Worm (Caenorhabditis elegans) whole organism, young adult: ENCODE measurements around the gene clec-64.
A peak's percentile ranks its signal among the peaks of the same experiment; 100 is the strongest.

Experiments
- B0035.1 ChIP-seq: sonication (generic microtip); optimal IDR thresholded peaks from 2 replicates; lab custom pipeline; 2016; ENCODE audit warnings: missing genetic modification characterization, mild to moderate bottlenecking, missing compliant biosample characterization, missing genotype, missing genetic modification reagents
- F22D6.2 ChIP-seq: sonication (generic microtip); optimal IDR thresholded peaks from 2 replicates; lab custom pipeline; 2016; ENCODE audit warnings: mild to moderate bottlenecking, missing genetic modification characterization, missing compliant biosample characterization
- F23B12.7 ChIP-seq: sonication (generic microtip); optimal IDR thresholded peaks from 2 replicates; lab custom pipeline; 2017; ENCODE audit warnings: missing genetic modification characterization, mild to moderate bottlenecking, missing compliant biosample characterization, antibody characterized with exemption, moderate library complexity; ENCODE audit not compliant: insufficient read depth
- F33H1.4 ChIP-seq: fragments of 200-800 bp; sonication (Bioruptor generic); IDR thresholded peaks from 2 replicates; pipeline ENCODE4 v1.3.6; 2022; ENCODE audit warnings: missing genetic modification reagents, missing genetic modification characterization, missing compliant biosample characterization
- F55B11.4 ChIP-seq: sonication (generic microtip); optimal IDR thresholded peaks from 2 replicates; lab custom pipeline; 2016; ENCODE audit warnings: missing compliant biosample characterization, missing genetic modification characterization, borderline replicate concordance; ENCODE audit not compliant: insufficient read depth
- F57C9.4 ChIP-seq: sonication (generic microtip); optimal IDR thresholded peaks from 2 replicates; lab custom pipeline; 2017; ENCODE audit warnings: mild to moderate bottlenecking, missing genetic modification characterization, missing compliant biosample characterization
- K11D2.4 ChIP-seq: fragments of 200-800 bp; sonication (Bioruptor generic); IDR thresholded peaks from 2 replicates; pipeline ENCODE4 v1.3.6; 2022; ENCODE audit warnings: missing genetic modification reagents, missing genetic modification characterization, missing compliant biosample characterization
- Y56A3A.18 ChIP-seq: fragments of 200-800 bp; sonication (Bioruptor generic); IDR thresholded peaks from 2 replicates; pipeline ENCODE4 v1.3.6; 2022; ENCODE audit warnings: missing genetic modification reagents, missing genetic modification characterization, missing compliant biosample characterization
- Y67H2A.10 ChIP-seq: fragments of 200-800 bp; sonication (Bioruptor generic); conservative IDR thresholded peaks from 2 replicates; pipeline ENCODE4 v1.3.6; 2022; ENCODE audit warnings: missing genetic modification reagents, missing genetic modification characterization, missing compliant biosample characterization
- akir-1 ChIP-seq: fragments of 200-800 bp; sonication (Bioruptor generic); optimal IDR thresholded peaks from 2 replicates; lab custom pipeline; 2018; ENCODE audit warnings: mild to moderate bottlenecking, missing genetic modification characterization, moderate library complexity, missing compliant biosample characterization
- athp-1 ChIP-seq: sonication (generic microtip); optimal IDR thresholded peaks from 2 replicates; lab custom pipeline; 2017; ENCODE audit warnings: mild to moderate bottlenecking, missing genetic modification characterization, missing compliant biosample characterization
- attf-6 ChIP-seq: fragments of 200-800 bp; sonication (Bioruptor generic); IDR thresholded peaks from 2 replicates; pipeline ENCODE4 v1.3.6; 2022; ENCODE audit warnings: missing genetic modification reagents, missing genetic modification characterization, missing compliant biosample characterization
- bed-2 ChIP-seq: fragments of 200-800 bp; sonication (Bioruptor generic); IDR thresholded peaks from 2 replicates; pipeline ENCODE4 v1.3.6; 2022; ENCODE audit warnings: missing genetic modification reagents, missing genetic modification characterization, missing compliant biosample characterization
- ceh-100 ChIP-seq: fragments of 200-800 bp; sonication (Bioruptor generic); IDR thresholded peaks from 2 replicates; pipeline ENCODE4 v1.3.6; 2022; ENCODE audit warnings: missing genetic modification reagents, missing genetic modification characterization, missing compliant biosample characterization
- ceh-27 ChIP-seq: fragments of 200-800 bp; sonication (Bioruptor generic); optimal IDR thresholded peaks from 2 replicates; lab custom pipeline; 2018; ENCODE audit warnings: mild to moderate bottlenecking, missing genetic modification characterization, moderate library complexity, missing compliant biosample characterization
- ceh-58 ChIP-seq: fragments of 200-800 bp; sonication (Bioruptor generic); IDR thresholded peaks from 2 replicates; pipeline ENCODE4 v1.3.6; 2022; ENCODE audit warnings: missing genetic modification characterization, missing compliant biosample characterization
- ceh-79 ChIP-seq: sonication (generic microtip); optimal IDR thresholded peaks from 2 replicates; lab custom pipeline; 2017; ENCODE audit warnings: mild to moderate bottlenecking, missing genetic modification characterization, missing compliant biosample characterization
- chd-7 ChIP-seq: sonication (generic microtip); optimal IDR thresholded peaks from 2 replicates; lab custom pipeline; 2016; ENCODE audit warnings: mild to moderate bottlenecking, missing genetic modification characterization, moderate library complexity, missing compliant biosample characterization
- dpff-1 ChIP-seq: sonication (generic microtip); optimal IDR thresholded peaks from 2 replicates; lab custom pipeline; 2017; ENCODE audit warnings: mild to moderate bottlenecking, missing genetic modification characterization, missing compliant biosample characterization
- ets-4 ChIP-seq: fragments of 200-800 bp; sonication (Bioruptor generic); optimal IDR thresholded peaks from 2 replicates; lab custom pipeline; 2018; ENCODE audit warnings: mild to moderate bottlenecking, missing genetic modification characterization, missing compliant biosample characterization
- fkh-3 ChIP-seq: sonication (generic microtip); optimal IDR thresholded peaks from 2 replicates; lab custom pipeline; 2016; ENCODE audit warnings: mild to moderate bottlenecking, missing genetic modification characterization, missing compliant biosample characterization
- gei-17 ChIP-seq: fragments of 200-800 bp; sonication (Bioruptor generic); optimal IDR thresholded peaks from 2 replicates; lab custom pipeline; 2018; ENCODE audit warnings: mild to moderate bottlenecking, missing genetic modification characterization, missing compliant biosample characterization
- him-1 ChIP-seq: sonication (generic microtip); optimal IDR thresholded peaks from 2 replicates; lab custom pipeline; 2016; ENCODE audit warnings: missing genotype, missing genetic modification reagents, missing genetic modification characterization, missing compliant biosample characterization
- let-526 ChIP-seq: fragments of 200-800 bp; sonication (Bioruptor generic); IDR thresholded peaks from 2 replicates; pipeline ENCODE4 v1.3.6; 2022; ENCODE audit warnings: missing genetic modification reagents, missing genetic modification characterization, missing compliant biosample characterization
- let-607 ChIP-seq, 2 experiments: fragments of 200-800 bp in 1 of 2; sonication (Bioruptor generic) in 1 of 2; sonication (generic microtip) in 1 of 2; optimal IDR thresholded peaks; 2 replicates each; lab custom pipeline; 2016 to 2018; ENCODE audit warnings: mild to moderate bottlenecking in 2 of 2, missing compliant biosample characterization in 2 of 2, missing genetic modification characterization in 2 of 2, moderate library complexity in 2 of 2, missing genotype in 1 of 2
- lin-40 ChIP-seq: sonication (generic microtip); optimal IDR thresholded peaks from 2 replicates; lab custom pipeline; 2016; ENCODE audit warnings: missing genetic modification characterization, mild to moderate bottlenecking, missing compliant biosample characterization, missing genotype, missing genetic modification reagents
- lin-54 ChIP-seq: fragments of 200-800 bp; sonication (Bioruptor generic); optimal IDR thresholded peaks from 2 replicates; lab custom pipeline; 2018; ENCODE audit warnings: mild to moderate bottlenecking, missing genetic modification characterization, missing compliant biosample characterization
- lir-1 ChIP-seq: fragments of 200-800 bp; sonication (Bioruptor generic); conservative IDR thresholded peaks from 2 replicates; pipeline ENCODE4 v1.3.6; 2022; ENCODE audit warnings: missing genetic modification reagents, missing genetic modification characterization, missing compliant biosample characterization
- lsl-1 ChIP-seq: fragments of 200-800 bp; sonication (Bioruptor generic); optimal IDR thresholded peaks from 2 replicates; lab custom pipeline; 2018; ENCODE audit warnings: mild to moderate bottlenecking, missing genetic modification characterization, moderate library complexity, missing compliant biosample characterization
- lsy-27 ChIP-seq: sonication (generic microtip); optimal IDR thresholded peaks from 2 replicates; lab custom pipeline; 2017; ENCODE audit warnings: missing genetic modification characterization, mild to moderate bottlenecking, missing compliant biosample characterization, antibody characterized with exemption, missing genotype, borderline replicate concordance; ENCODE audit not compliant: insufficient read depth
- madf-10 ChIP-seq: sonication (generic microtip); optimal IDR thresholded peaks from 2 replicates; lab custom pipeline; 2016; ENCODE audit warnings: mild to moderate bottlenecking, missing genetic modification characterization, missing compliant biosample characterization
- madf-8 ChIP-seq: fragments of 200-800 bp; sonication (Bioruptor generic); conservative IDR thresholded peaks from 2 replicates; pipeline ENCODE4 v1.3.6; 2022; ENCODE audit warnings: missing genetic modification reagents, missing genetic modification characterization, missing compliant biosample characterization
- mcd-1 ChIP-seq: fragments of 200-800 bp; sonication (Bioruptor generic); IDR thresholded peaks from 2 replicates; pipeline ENCODE4 v1.3.6; 2022; ENCODE audit warnings: missing genetic modification reagents, missing genetic modification characterization, missing compliant biosample characterization
- mes-4 ChIP-seq: sonication (generic microtip); optimal IDR thresholded peaks from 2 replicates; lab custom pipeline; 2016; ENCODE audit warnings: missing genotype, missing genetic modification characterization, missing compliant biosample characterization
- mxl-1 ChIP-seq: sonication (generic microtip); optimal IDR thresholded peaks from 2 replicates; lab custom pipeline; 2016; ENCODE audit warnings: missing genetic modification characterization, missing compliant biosample characterization
- nfya-1 ChIP-seq: sonication (generic microtip); optimal IDR thresholded peaks from 2 replicates; lab custom pipeline; 2017; ENCODE audit warnings: antibody characterized with exemption, missing compliant biosample characterization, missing genetic modification characterization, borderline replicate concordance; ENCODE audit not compliant: insufficient read depth
- nhr-120 ChIP-seq: fragments of 200-800 bp; sonication (Bioruptor generic); IDR thresholded peaks from 2 replicates; pipeline ENCODE4 v1.3.6; 2022; ENCODE audit warnings: missing genetic modification characterization, missing compliant biosample characterization
- nhr-27 ChIP-seq: fragments of 200-800 bp; sonication (Bioruptor generic); optimal IDR thresholded peaks from 2 replicates; lab custom pipeline; 2018; ENCODE audit warnings: mild to moderate bottlenecking, missing genetic modification characterization, moderate library complexity, missing compliant biosample characterization
- pbrm-1 ChIP-seq: fragments of 200-800 bp; sonication (Bioruptor generic); IDR thresholded peaks from 2 replicates; pipeline ENCODE4 v1.3.6; 2022; ENCODE audit warnings: missing genetic modification reagents, missing genetic modification characterization, missing compliant biosample characterization
- sdz-38 ChIP-seq: sonication (generic microtip); optimal IDR thresholded peaks from 2 replicates; lab custom pipeline; 2016; ENCODE audit warnings: missing genotype, missing genetic modification characterization, missing compliant biosample characterization
- snpc-1.1 ChIP-seq: sonication (generic microtip); optimal IDR thresholded peaks from 2 replicates; lab custom pipeline; 2017; ENCODE audit warnings: missing genetic modification characterization, mild to moderate bottlenecking, missing compliant biosample characterization, antibody characterized with exemption, moderate library complexity, missing genotype, missing genetic modification reagents; ENCODE audit not compliant: insufficient read depth
- snpc-3.4 ChIP-seq: sonication (generic microtip); optimal IDR thresholded peaks from 2 replicates; lab custom pipeline; 2017; ENCODE audit warnings: missing genetic modification characterization, mild to moderate bottlenecking, missing compliant biosample characterization, antibody characterized with exemption, moderate library complexity, missing genotype, missing genetic modification reagents
- snpc-4 ChIP-seq, 5 experiments: fragments of 150-350 bp in 1 of 5; sonication (generic microtip) in 4 of 5; optimal IDR thresholded peaks; 2 replicates each; lab custom pipeline; 2014 to 2018; ENCODE audit warnings: missing genetic modification characterization in 5 of 5, missing biosample characterization in 3 of 5, antibody characterized with exemption in 2 of 5, mild to moderate bottlenecking in 2 of 5, missing compliant biosample characterization in 2 of 5, missing genotype in 2 of 5, moderate library complexity in 2 of 5, missing genetic modification reagents in 1 of 5
- tbp1 ChIP-seq: fragments of 200-800 bp; sonication (Bioruptor generic); optimal IDR thresholded peaks from 2 replicates; lab custom pipeline; 2018; ENCODE audit warnings: mild to moderate bottlenecking, missing genetic modification characterization, missing compliant biosample characterization
- unc-130 ChIP-seq: sonication (generic microtip); optimal IDR thresholded peaks from 2 replicates; lab custom pipeline; 2016; ENCODE audit warnings: missing genetic modification reagents, missing genetic modification characterization, missing compliant biosample characterization
- xnd-1 ChIP-seq: sonication (generic microtip); optimal IDR thresholded peaks from 2 replicates; lab custom pipeline; 2016; ENCODE audit warnings: missing genotype, missing genetic modification reagents, missing genetic modification characterization, missing compliant biosample characterization
- ztf-3 ChIP-seq: fragments of 200-800 bp; sonication (Bioruptor generic); optimal IDR thresholded peaks from 2 replicates; lab custom pipeline; 2018; ENCODE audit warnings: mild to moderate bottlenecking, missing genetic modification characterization, missing compliant biosample characterization

clec-64 gene

DNA sequence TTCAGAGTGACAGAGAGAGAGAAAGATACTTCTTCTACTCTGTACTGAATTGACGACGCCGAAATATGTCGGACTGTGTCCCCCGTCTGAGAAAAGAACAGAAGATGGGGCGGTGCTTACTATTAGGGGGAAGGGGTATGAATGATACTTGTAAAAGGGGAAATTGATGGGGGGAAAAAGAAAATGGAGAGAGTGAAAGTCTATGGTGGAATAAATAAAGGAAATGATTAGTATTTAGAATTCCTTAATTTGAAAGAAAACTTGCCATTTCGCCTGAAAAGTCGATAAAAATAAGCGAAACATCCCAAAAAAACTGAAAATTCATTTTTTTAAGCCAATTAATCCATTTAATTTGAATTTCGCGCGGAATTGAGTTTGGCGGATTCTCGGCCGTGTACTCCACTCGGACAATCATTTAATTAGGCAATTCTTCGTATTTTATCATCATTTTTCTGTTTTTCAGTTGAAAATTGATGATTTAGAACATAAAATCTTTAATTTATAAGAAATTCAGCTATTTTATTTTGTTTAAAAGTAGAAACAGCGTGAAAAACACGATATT lies 16.6 kb downstream of the clec-64 start, which contains the start of gene F35C5.12 (continued):
- no peak for TF ChIP-seq sdz-38 (tag; lab: Kevin White, UChicago)
- no peak for TF ChIP-seq akir-1 (GFP tag; lab: Kevin White, UChicago)
- no peak for TF ChIP-seq attf-6 (GFP tag; lab: Robert Waterston, UW)
- no peak for TF ChIP-seq bed-2 (GFP tag; lab: Robert Waterston, UW)
- no peak for TF ChIP-seq pbrm-1 (GFP tag; lab: Robert Waterston, UW)
- TF ChIP-seq xnd-1 (tag; lab: Kevin White, UChicago): peak; percentile 5
- TF ChIP-seq F23B12.7 (tag; lab: Kevin White, UChicago): no peak
- TF ChIP-seq mes-4 (tag; lab: Kevin White, UChicago): no peak
- no peak for TF ChIP-seq snpc-4 (GFP tag; optimal IDR thresholded peaks at IDR 0.05; lab: Kevin White, UChicago)
- TF ChIP-seq snpc-4 (tag; optimal IDR thresholded peaks at IDR 0.05; lab: Kevin White, UChicago): no peak
- no peak for TF ChIP-seq Y67H2A.10 (GFP tag; lab: Robert Waterston, UW)
- peak; percentile 61; the same call in 1 of the 2 replicates for TF ChIP-seq mcd-1
- no peak for TF ChIP-seq tbp1 (GFP tag; lab: Kevin White, UChicago)
- no peak for TF ChIP-seq madf-8 (GFP tag; lab: Robert Waterston, UW)
- no peak for TF ChIP-seq ceh-100 (GFP tag; lab: Robert Waterston, UW)
- no peak for TF ChIP-seq Y56A3A.18
- TF ChIP-seq ztf-3 (GFP tag; lab: Kevin White, UChicago): no peak
- TF ChIP-seq unc-130 (GFP tag; lab: Kevin White, UChicago): peak; percentile 10
- no peak for TF ChIP-seq gei-17 (GFP tag; lab: Kevin White, UChicago)
- no peak for TF ChIP-seq B0035.1
- TF ChIP-seq F57C9.4: no peak
- TF ChIP-seq ceh-79 (tag; lab: Kevin White, UChicago): no peak
- no peak for TF ChIP-seq athp-1
- TF ChIP-seq ceh-27 (GFP tag; lab: Kevin White, UChicago): no peak
- no peak for TF ChIP-seq lin-40
- TF ChIP-seq fkh-3 (tag; lab: Kevin White, UChicago): no peak
- TF ChIP-seq lsy-27 (tag; lab: Kevin White, UChicago): no peak
- no peak for TF ChIP-seq nhr-27 (tag; lab: Kevin White, UChicago)
- TF ChIP-seq chd-7 (tag; lab: Kevin White, UChicago): no peak
- no peak for TF ChIP-seq mxl-1 (tag; lab: Kevin White, UChicago)
- TF ChIP-seq nhr-120: no peak
- TF ChIP-seq lir-1 (GFP tag; lab: Robert Waterston, UW): no peak
- TF ChIP-seq F55B11.4 (tag; lab: Kevin White, UChicago): no peak
- no peak for TF ChIP-seq madf-10 (tag; lab: Kevin White, UChicago)
- TF ChIP-seq dpff-1 (tag; lab: Kevin White, UChicago): no peak
- TF ChIP-seq him-1 (tag; lab: Kevin White, UChicago): peak; percentile 13
- TF ChIP-seq lsl-1 (GFP tag; lab: Kevin White, UChicago): no peak
- no peak for TF ChIP-seq let-526 (GFP tag; lab: Robert Waterston, UW)
- no peak for TF ChIP-seq let-607 (tag; optimal IDR thresholded peaks at IDR 0.05; lab: Kevin White, UChicago)
- TF ChIP-seq snpc-3.4: peak; percentile 4
- TF ChIP-seq F33H1.4 (GFP tag; lab: Robert Waterston, UW): peak; percentile 52
- TF ChIP-seq snpc-1.1 (tag; lab: Kevin White, UChicago): peak; percentile 21
- no peak for TF ChIP-seq F22D6.2 (tag; lab: Kevin White, UChicago)
- no peak for TF ChIP-seq ets-4
- TF ChIP-seq K11D2.4 (GFP tag; lab: Robert Waterston, UW): no peak
- no peak for TF ChIP-seq ceh-58
- no peak for TF ChIP-seq nfya-1 (tag; lab: Kevin White, UChicago)
- TF ChIP-seq lin-54: peak; percentile 86
